Fruit fly (Drosophila melanogaster): Measurements from ENCODE around the gene Calx.

Calx gene

dm6 chr3R:20977846-20978295 is at the start of gene Calx:
Calx (plus strand) TSS chr3R:20978183.
- no peak for TF ChIP-seq CG17801 (GFP tag; optimal IDR thresholded peaks at IDR 0.05; ENCODE audit: partially characterized antibody)

DNA sequence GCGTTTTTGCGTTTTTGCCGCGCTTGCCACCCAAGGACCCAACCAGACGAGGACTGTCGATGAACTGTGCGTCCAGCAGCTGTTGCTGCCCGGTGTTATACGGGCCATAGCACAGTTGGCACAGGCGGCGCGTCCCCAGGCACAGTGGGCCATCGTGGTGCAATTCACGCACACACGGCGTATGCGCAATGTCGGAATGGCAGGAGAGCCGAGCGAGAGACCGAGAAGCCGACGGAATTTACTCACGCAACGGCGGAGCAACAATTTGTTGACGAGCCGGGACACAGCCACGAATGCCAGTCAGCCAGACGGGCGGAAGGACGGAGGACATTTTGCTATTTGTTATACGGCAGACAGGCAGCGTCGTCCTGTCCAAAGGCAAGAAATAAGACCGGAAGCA is 32.5 kb upstream of the Calx start, which contains the start of gene CG31191:
TSS of gene CG31191 (minus strand) at position 68 of the 400 bp plus-strand sequence.
- TF ChIP-seq CG17801 (GFP tag; optimal IDR thresholded peaks at IDR 0.05; ENCODE audit: partially characterized antibody) = no peak

DNA sequence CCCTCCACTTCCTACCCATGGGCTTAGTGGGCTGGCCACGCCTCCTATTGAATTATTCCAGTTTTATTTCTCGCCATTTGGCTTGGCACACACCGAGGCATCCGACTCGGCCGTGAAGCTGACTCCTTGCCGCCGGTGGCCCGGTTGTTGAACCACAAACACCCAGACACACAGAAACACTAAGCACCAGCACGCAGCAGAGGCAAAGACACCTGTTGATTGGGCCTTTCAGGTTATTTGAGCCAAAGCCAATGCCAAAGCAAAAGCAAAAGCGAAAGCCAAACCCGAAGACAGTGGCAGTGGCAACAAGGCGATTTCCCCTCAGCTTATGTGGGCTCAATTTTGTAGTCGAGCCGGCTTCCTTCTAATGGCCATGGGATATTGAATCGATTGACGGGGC is 31.2 kb upstream of the Calx start:
- TF ChIP-seq CG17801 (GFP tag; optimal IDR thresholded peaks at IDR 0.05; ENCODE audit: partially characterized antibody) = no peak

dm6 chr3R:20947991-20948407 is 30.0 kb upstream of the Calx start:
- TF ChIP-seq CG17801 (GFP tag; optimal IDR thresholded peaks at IDR 0.05; ENCODE audit: partially characterized antibody) = no peak

DNA sequence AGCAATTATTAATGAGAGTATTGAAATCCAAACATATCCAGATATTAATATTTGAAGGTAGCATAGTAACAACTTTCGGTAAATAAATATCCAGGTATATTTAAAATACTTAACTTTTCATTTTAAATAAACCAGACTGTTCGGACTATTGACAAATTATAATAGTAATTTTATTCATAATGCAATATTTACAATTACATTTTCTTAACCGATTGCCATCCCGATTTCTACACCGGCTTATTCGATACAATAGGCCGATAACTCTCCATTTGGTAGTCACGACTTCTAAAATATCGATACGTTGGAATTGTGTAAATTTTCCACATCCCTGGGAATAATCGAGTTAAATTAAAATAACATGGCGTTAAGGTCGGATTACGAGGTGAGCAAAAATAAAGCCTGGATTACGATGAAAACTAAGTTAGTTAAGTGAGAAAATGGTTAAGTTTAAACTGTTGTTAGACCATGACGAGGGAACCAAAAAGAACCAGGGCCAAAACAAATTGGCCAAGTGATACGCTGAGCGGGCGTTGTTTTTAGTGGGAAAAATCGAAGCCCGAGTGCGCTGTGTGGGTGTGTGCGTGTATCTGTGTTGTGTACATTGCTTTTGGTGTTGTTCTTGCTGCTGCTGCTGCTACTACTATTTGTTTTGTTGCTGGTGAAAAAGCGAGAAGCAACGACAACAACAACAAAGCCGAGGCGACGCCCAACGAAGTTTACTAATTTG is 29.4 kb upstream of the Calx start, which contains the start of gene Atpalpha:
TSS of gene Atpalpha (plus strand) at position 267 of the 727 bp plus-strand sequence.
- TF ChIP-seq CG17801 (GFP tag; optimal IDR thresholded peaks at IDR 0.05; ENCODE audit: partially characterized antibody) = no peak

DNA sequence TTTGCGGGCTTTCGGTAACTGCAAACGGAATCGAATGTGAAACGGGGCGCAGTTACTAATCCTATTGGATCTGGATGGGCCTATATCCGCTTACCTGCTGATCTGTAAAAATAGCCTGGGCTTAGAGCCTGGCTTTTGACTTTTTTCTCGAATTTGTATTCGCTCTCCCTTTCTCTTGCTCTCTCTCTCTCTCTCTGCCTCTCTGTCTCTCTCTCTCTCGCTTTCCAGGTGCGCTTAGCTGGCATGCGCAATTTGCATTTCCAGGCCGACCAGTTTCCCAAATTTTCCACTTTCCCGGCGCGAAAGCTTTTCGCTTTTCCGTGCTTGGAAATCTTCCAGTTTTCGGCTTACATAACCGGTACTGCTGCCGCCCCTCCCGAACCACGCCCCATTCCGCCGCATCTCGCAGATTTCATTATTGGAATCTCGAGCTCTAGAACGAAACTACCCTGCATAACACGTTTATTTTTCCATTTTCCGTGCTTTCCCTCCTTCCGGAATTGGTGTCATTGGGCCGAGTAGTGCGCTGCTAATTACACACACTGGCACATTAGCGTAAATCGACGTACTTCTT is 28.7 kb upstream of the Calx start:
- no peak for TF ChIP-seq CG17801 (GFP tag; optimal IDR thresholded peaks at IDR 0.05; ENCODE audit: partially characterized antibody)

DNA sequence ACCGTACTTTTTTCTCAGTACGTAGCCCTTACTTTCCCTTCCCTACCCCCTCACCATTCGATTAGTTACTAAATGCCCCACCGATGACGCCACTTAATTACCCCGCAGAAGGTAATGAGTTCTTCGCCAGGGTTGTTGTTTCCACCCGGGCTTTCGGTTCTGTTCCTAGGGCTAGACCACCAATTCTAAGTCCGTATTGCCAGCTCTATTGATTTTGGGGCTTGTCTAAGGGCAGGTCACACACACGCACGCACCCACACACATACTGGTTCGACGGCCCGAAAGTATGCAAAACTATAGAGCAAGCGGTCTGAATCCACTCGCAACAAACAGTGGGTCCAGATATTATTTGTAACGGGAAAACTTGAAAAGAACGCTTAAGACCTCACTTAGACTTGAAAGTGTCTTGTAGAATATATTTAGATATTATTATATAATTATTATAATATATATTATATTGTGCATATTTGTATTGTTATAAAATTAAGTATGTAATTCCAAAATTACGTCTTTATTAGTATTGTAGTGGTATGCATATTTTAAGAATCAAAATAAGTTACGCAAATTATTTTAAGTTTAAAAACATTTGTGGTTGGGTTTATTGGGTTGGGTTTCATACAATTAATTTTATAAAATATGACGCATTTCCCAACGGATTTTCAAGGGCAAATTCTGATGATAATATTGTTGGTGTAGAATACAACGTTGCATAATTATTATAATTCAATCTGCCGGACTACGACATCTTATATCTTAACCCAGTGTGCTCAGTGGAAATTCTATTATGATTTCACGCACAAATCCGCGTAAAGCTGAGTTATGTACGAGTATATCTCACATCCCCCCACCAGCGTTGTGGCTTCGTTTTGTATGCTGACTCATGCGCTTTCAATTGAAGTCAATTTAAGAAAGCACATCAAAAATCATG is 28.0 kb upstream of the Calx start:
- TF ChIP-seq CG17801 (GFP tag; optimal IDR thresholded peaks at IDR 0.05; ENCODE audit: partially characterized antibody) = no peak

- TF ChIP-seq CG17801 (GFP tag; optimal IDR thresholded peaks at IDR 0.05; ENCODE audit: partially characterized antibody) = peak; percentile 3
Observed at dm6 chr3R:20950677-20951018, 27.3 kb upstream of the Calx start.

dm6 chr3R:20951353-20951955 is 26.5 kb upstream of the Calx start:
- TF ChIP-seq CG17801 (GFP tag; optimal IDR thresholded peaks at IDR 0.05; ENCODE audit: partially characterized antibody) = no peak

DNA sequence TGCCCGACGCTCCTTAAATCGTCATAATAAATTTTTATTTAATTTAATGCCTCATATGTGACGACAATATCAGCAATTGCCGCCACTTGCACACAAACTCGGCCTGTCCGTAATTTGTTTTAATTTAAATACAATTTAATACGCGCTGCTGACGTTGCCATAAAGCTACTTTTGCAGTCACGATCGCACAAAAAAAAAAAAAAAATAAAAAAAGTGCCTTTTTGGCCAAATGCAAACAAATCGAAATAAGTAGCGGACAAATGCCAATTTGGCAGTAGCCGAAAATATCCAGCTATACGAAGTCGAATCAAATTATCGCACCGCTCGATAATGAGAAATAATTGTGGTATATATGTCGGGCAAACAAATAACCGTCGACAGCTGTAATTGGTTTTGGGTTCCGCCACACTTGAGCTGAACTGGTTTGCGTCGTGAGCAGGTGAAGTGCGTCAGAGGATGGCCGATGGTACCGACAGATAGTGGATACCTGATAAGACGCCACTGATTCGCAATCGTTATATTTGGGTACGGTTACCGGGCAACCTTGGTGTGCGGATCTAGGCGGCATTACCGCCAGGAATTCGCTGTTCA is 25.5 kb upstream of the Calx start:
- no peak for TF ChIP-seq CG17801 (GFP tag; optimal IDR thresholded peaks at IDR 0.05; ENCODE audit: partially characterized antibody)

- no peak for TF ChIP-seq CG17801 (GFP tag; optimal IDR thresholded peaks at IDR 0.05; ENCODE audit: partially characterized antibody)
Observed at dm6 chr3R:20954531-20954930, 23.5 kb upstream of the Calx start.

DNA sequence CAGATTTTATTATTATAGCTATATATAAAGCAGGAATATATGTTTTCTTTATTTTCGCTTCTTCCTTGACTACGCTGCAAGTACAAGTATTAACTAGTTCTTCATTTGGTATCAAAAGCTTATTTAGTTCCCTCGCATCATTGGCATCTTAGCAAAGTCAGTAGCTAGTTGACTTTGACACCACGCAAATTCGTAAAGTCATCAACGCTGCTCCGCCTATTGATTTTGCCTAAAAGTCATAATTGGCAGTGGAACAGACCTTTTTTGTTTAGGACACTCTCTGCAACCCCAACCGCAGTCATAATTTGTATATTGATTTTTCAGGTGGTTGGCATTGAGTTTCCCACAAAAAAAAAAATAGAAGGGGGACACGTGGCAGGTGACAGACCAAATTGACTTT is 22.9 kb upstream of the Calx start:
- no peak for TF ChIP-seq CG17801 (GFP tag; optimal IDR thresholded peaks at IDR 0.05; ENCODE audit: partially characterized antibody)

dm6 chr3R:20955932-20956636 is 21.9 kb upstream of the Calx start:
- TF ChIP-seq CG17801 (GFP tag; optimal IDR thresholded peaks at IDR 0.05; ENCODE audit: partially characterized antibody) = no peak

Measured in ovary, adult (tissue).